Worm (Caenorhabditis elegans) whole organism, midembryonic: ENCODE measurements around the gene col-43.

Experiments
- T22C8.4 ChIP-seq: fragments of 200-800 bp; sonication (Bioruptor generic); IDR thresholded peaks from 2 replicates; pipeline ENCODE4 v1.3.6; 2022; ENCODE audit warnings: missing genetic modification characterization, missing compliant biosample characterization
- flt-1 ChIP-seq: fragments of 200-800 bp; sonication (Bioruptor generic); IDR thresholded peaks from 2 replicates; pipeline ENCODE4 v1.3.6; 2022; ENCODE audit warnings: missing genetic modification characterization, missing compliant biosample characterization
- klf-2 ChIP-seq: fragments of 200-800 bp; sonication (Bioruptor generic); conservative IDR thresholded peaks from 2 replicates; pipeline ENCODE4 v1.3.6; 2022; ENCODE audit warnings: missing genetic modification reagents, missing genetic modification characterization, missing compliant biosample characterization
- med-1 ChIP-seq: sonication (generic microtip); optimal IDR thresholded peaks from 2 replicates; lab custom pipeline; 2017; ENCODE audit warnings: missing genetic modification characterization, mild to moderate bottlenecking, missing compliant biosample characterization, antibody characterized with exemption, missing genetic modification reagents; ENCODE audit not compliant: insufficient read depth

DNA sequence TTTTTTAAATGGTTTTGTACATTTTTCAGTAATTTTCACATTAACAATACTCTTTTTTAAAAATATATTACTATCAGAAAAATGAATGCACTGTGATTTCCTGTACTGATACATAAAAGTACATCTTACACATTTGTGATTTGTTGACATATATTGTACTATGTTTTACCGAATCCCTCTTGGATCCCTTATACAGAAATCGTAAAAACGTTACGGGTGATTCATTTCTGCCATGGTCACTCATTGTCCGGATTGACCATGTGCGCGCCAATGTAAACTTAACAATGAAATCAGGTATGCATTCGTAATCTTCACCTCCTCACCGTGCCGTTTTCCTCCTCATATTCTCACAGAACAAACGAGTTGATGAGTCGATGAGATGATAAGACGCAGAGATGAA lies 3.4 kb upstream of the col-43 start, which contains the start of gene ZC513.2:
- TF ChIP-seq med-1 (GFP tag; lab: Kevin White, UChicago) (no peak), T22C8.4 (no peak), flt-1 (no peak), klf-2 (no peak)
